Fruit fly (Drosophila melanogaster) whole organism, embryonic: ENCODE results near the gene CG32440.

Experiments
- Ada2b ChIP-seq: fragments of 200-800 bp; sonication (Bioruptor generic); IDR thresholded peaks from 2 replicates; pipeline ENCODE4 v1.3.6; 2022; ENCODE audit warnings: missing biosample characterization, missing genetic modification characterization
- Atf3 ChIP-seq: fragments of 200-800 bp; sonication (Bioruptor generic); optimal IDR thresholded peaks from 3 replicates; lab custom pipeline; 2016; ENCODE audit warnings: missing biosample characterization, missing genetic modification characterization
- B-H1 ChIP-seq: fragments of 200-800 bp; sonication (Bioruptor generic); IDR thresholded peaks from 3 replicates; pipeline ENCODE4 v1.3.6; 2022; ENCODE audit warnings: missing biosample characterization, missing genetic modification characterization
- Bgb ChIP-seq: fragments of 200-800 bp; sonication (Bioruptor generic); IDR thresholded peaks from 2 replicates; pipeline ENCODE4 v1.3.6; 2022; ENCODE audit warnings: missing biosample characterization, missing genetic modification characterization; ENCODE audit not compliant: partially characterized antibody
- Blimp-1 ChIP-seq: fragments of 200-800 bp; sonication (Bioruptor generic); optimal IDR thresholded peaks from 3 replicates; lab custom pipeline; 2018; ENCODE audit warnings: missing biosample characterization, missing genetic modification characterization, mild to moderate bottlenecking, moderate library complexity, missing genetic modification reagents
- CG10267 ChIP-seq: fragments of 200-800 bp; sonication (Bioruptor generic); optimal IDR thresholded peaks from 2 replicates; lab custom pipeline; 2018; ENCODE audit warnings: missing biosample characterization, mild to moderate bottlenecking, missing genetic modification characterization, moderate library complexity
- CG10274 ChIP-seq: fragments of 200-800 bp; sonication (Bioruptor generic); optimal IDR thresholded peaks from 3 replicates; lab custom pipeline; 2017; ENCODE audit warnings: missing biosample characterization, mild to moderate bottlenecking, missing genetic modification characterization
- CG10543 ChIP-seq: fragments of 200-800 bp; sonication (Bioruptor generic); optimal IDR thresholded peaks from 3 replicates; lab custom pipeline; 2017; ENCODE audit warnings: missing biosample characterization, mild to moderate bottlenecking, missing genetic modification characterization, moderate library complexity
- CG10979 ChIP-seq: fragments of 200-800 bp; sonication (Bioruptor generic); optimal IDR thresholded peaks from 2 replicates; lab custom pipeline; 2018; ENCODE audit warnings: missing biosample characterization, mild to moderate bottlenecking, missing genetic modification characterization, moderate library complexity
- CG11696 ChIP-seq: fragments of 200-800 bp; sonication (Bioruptor generic); IDR thresholded peaks from 2 replicates; pipeline ENCODE4 v1.3.6; 2022; ENCODE audit warnings: missing biosample characterization, missing genetic modification characterization
- CG12071 ChIP-seq: fragments of 200-800 bp; sonication (Bioruptor generic); optimal IDR thresholded peaks from 3 replicates; lab custom pipeline; 2018; ENCODE audit warnings: missing biosample characterization, mild to moderate bottlenecking, missing genetic modification characterization
- CG12219 ChIP-seq: fragments of 200-800 bp; sonication (Bioruptor generic); optimal IDR thresholded peaks from 3 replicates; lab custom pipeline; 2018; ENCODE audit warnings: missing biosample characterization, mild to moderate bottlenecking, missing genetic modification characterization
- CG13624 ChIP-seq: fragments of 200-800 bp; sonication (Bioruptor generic); optimal IDR thresholded peaks from 2 replicates; lab custom pipeline; 2016; ENCODE audit warnings: missing biosample characterization, missing genetic modification characterization
- CG16813 ChIP-seq: fragments of 200-800 bp; sonication (Bioruptor generic); IDR thresholded peaks from 3 replicates; pipeline ENCODE4 v1.3.6; 2022; ENCODE audit warnings: missing biosample characterization, missing genetic modification characterization; ENCODE audit not compliant: partially characterized antibody
- CG1832 ChIP-seq: fragments of 200-800 bp; sonication (Bioruptor generic); optimal IDR thresholded peaks from 2 replicates; lab custom pipeline; 2017; ENCODE audit warnings: missing biosample characterization, mild to moderate bottlenecking, missing genetic modification characterization, inconsistent platforms
- CG18619 ChIP-seq: fragments of 200-800 bp; sonication (Bioruptor generic); optimal IDR thresholded peaks from 3 replicates; lab custom pipeline; 2017; ENCODE audit warnings: missing biosample characterization, mild to moderate bottlenecking, missing genetic modification characterization
- CG18764 ChIP-seq: fragments of 200-800 bp; sonication (Bioruptor generic); optimal IDR thresholded peaks from 3 replicates; lab custom pipeline; 2016; ENCODE audit warnings: missing biosample characterization, missing genetic modification characterization
- CG2889 ChIP-seq: fragments of 200-800 bp; sonication (Bioruptor generic); IDR thresholded peaks from 3 replicates; pipeline ENCODE4 v1.3.6; 2022; ENCODE audit warnings: missing biosample characterization, missing genetic modification characterization
- CG3995 ChIP-seq: fragments of 200-800 bp; sonication (Bioruptor generic); optimal IDR thresholded peaks from 3 replicates; lab custom pipeline; 2016; ENCODE audit warnings: missing biosample characterization, missing genetic modification characterization
- CG43689 ChIP-seq: fragments of 200-800 bp; sonication (Bioruptor generic); IDR thresholded peaks from 2 replicates; pipeline ENCODE4 v1.3.6; 2022; ENCODE audit warnings: missing biosample characterization, missing genetic modification characterization
- CG4820 ChIP-seq: fragments of 200-800 bp; sonication (Bioruptor generic); optimal IDR thresholded peaks from 3 replicates; lab custom pipeline; 2016; ENCODE audit warnings: missing biosample characterization, missing genetic modification characterization
- CG6689 ChIP-seq: fragments of 200-800 bp; sonication (Bioruptor generic); IDR thresholded peaks from 2 replicates; pipeline ENCODE4 v1.3.6; 2022; ENCODE audit warnings: missing biosample characterization, missing genetic modification characterization
- CG8765 ChIP-seq: fragments of 200-800 bp; sonication (Bioruptor generic); IDR thresholded peaks from 2 replicates; pipeline ENCODE4 v1.3.6; 2022; ENCODE audit warnings: missing biosample characterization, missing genetic modification characterization
- CG9932 ChIP-seq: fragments of 200-800 bp; sonication (Bioruptor generic); IDR thresholded peaks from 2 replicates; pipeline ENCODE4 v1.3.6; 2022; ENCODE audit warnings: missing biosample characterization, missing genetic modification characterization
- CHES-1-like ChIP-seq: fragments of 200-800 bp; sonication (Bioruptor generic); optimal IDR thresholded peaks from 2 replicates; lab custom pipeline; 2016; ENCODE audit warnings: missing biosample characterization, missing genetic modification characterization
- CrebB ChIP-seq: fragments of 200-800 bp; sonication (Bioruptor generic); optimal IDR thresholded peaks from 3 replicates; lab custom pipeline; 2018; ENCODE audit warnings: missing biosample characterization, mild to moderate bottlenecking, missing genetic modification characterization
- D19A ChIP-seq: fragments of 200-800 bp; optimal IDR thresholded peaks from 3 replicates; lab custom pipeline; 2019; ENCODE audit warnings: missing biosample characterization, mild to moderate bottlenecking, missing genetic modification characterization, moderate library complexity
- Dad ChIP-seq: fragments of 200-800 bp; sonication (Bioruptor generic); optimal IDR thresholded peaks from 3 replicates; lab custom pipeline; 2016; ENCODE audit warnings: missing biosample characterization, missing genetic modification characterization
- Doc3 ChIP-seq: fragments of 200-800 bp; sonication (Bioruptor generic); IDR thresholded peaks from 3 replicates; pipeline ENCODE4 v1.3.6; 2022; ENCODE audit warnings: missing biosample characterization, missing genetic modification characterization; ENCODE audit not compliant: partially characterized antibody
- Dref ChIP-seq: fragments of 200-800 bp; sonication (Bioruptor generic); IDR thresholded peaks from 2 replicates; pipeline ENCODE4 v1.3.6; 2022; ENCODE audit warnings: missing biosample characterization, missing genetic modification characterization
- Drgx ChIP-seq: fragments of 200-800 bp; sonication (Bioruptor generic); IDR thresholded peaks from 2 replicates; pipeline ENCODE4 v1.3.6; 2022; ENCODE audit warnings: missing biosample characterization, missing genetic modification characterization
- Ets65A ChIP-seq: fragments of 200-800 bp; sonication (Bioruptor generic); peaks from one replicate; lab custom pipeline; 2016; ENCODE audit warnings: missing biosample characterization, missing genetic modification characterization
- HLH54F ChIP-seq: fragments of 200-800 bp; sonication (Bioruptor generic); optimal IDR thresholded peaks from 3 replicates; lab custom pipeline; 2016; ENCODE audit warnings: missing biosample characterization, missing genetic modification characterization
- Mrtf ChIP-seq: fragments of 200-800 bp; sonication (Bioruptor generic); IDR thresholded peaks from 3 replicates; pipeline ENCODE4 v1.3.6; 2022; ENCODE audit warnings: missing biosample characterization, missing genetic modification characterization
- Myb ChIP-seq: fragments of 200-800 bp; sonication (Bioruptor generic); optimal IDR thresholded peaks from 2 replicates; lab custom pipeline; 2016; ENCODE audit warnings: missing biosample characterization, missing genetic modification characterization
- Vsx1 ChIP-seq: fragments of 200-800 bp; sonication (Bioruptor generic); optimal IDR thresholded peaks from 2 replicates; lab custom pipeline; 2017; ENCODE audit warnings: missing biosample characterization, mild to moderate bottlenecking, missing genetic modification characterization, missing genetic modification reagents
- al ChIP-seq: fragments of 200-800 bp; sonication (Bioruptor generic); IDR thresholded peaks from 2 replicates; pipeline ENCODE4 v1.3.6; 2022; ENCODE audit warnings: missing biosample characterization, missing genetic modification characterization
- ap ChIP-seq: fragments of 200-800 bp; sonication (Bioruptor generic); IDR thresholded peaks from 2 replicates; pipeline ENCODE4 v1.3.6; 2022; ENCODE audit warnings: missing biosample characterization, missing genetic modification characterization
- ci ChIP-seq: fragments of 200-800 bp; sonication (Bioruptor generic); IDR thresholded peaks from 3 replicates; pipeline ENCODE4 v1.3.6; 2022; ENCODE audit warnings: missing biosample characterization, missing genetic modification characterization
- dmrt11E ChIP-seq: fragments of 200-800 bp; sonication (Bioruptor generic); optimal IDR thresholded peaks from 3 replicates; lab custom pipeline; 2018; ENCODE audit warnings: missing biosample characterization, mild to moderate bottlenecking, missing genetic modification characterization, moderate library complexity
- dysf ChIP-seq: fragments of 200-800 bp; sonication (Bioruptor generic); IDR thresholded peaks from 3 replicates; pipeline ENCODE4 v1.3.6; 2022; ENCODE audit warnings: missing biosample characterization, missing genetic modification characterization
- fru ChIP-seq: fragments of >200 bp; optimal IDR thresholded peaks from 2 replicates; lab custom pipeline; 2017
- gcm2 ChIP-seq: fragments of 200-800 bp; sonication (Bioruptor generic); optimal IDR thresholded peaks from 2 replicates; lab custom pipeline; 2016; ENCODE audit warnings: missing biosample characterization, missing genetic modification characterization
- knrl ChIP-seq: fragments of 200-800 bp; sonication (Bioruptor generic); IDR thresholded peaks from 3 replicates; pipeline ENCODE4 v1.3.6; 2022; ENCODE audit warnings: missing biosample characterization, missing genetic modification characterization; ENCODE audit not compliant: partially characterized antibody
- lbe ChIP-seq: fragments of 200-800 bp; sonication (Bioruptor generic); optimal IDR thresholded peaks from 2 replicates; lab custom pipeline; 2016; ENCODE audit warnings: missing biosample characterization, mild to moderate bottlenecking, missing genetic modification characterization
- nerfin-1 ChIP-seq: fragments of 200-800 bp; sonication (Bioruptor generic); optimal IDR thresholded peaks from 3 replicates; lab custom pipeline; 2019; ENCODE audit warnings: missing biosample characterization, mild to moderate bottlenecking, missing genetic modification characterization, moderate library complexity
- pb ChIP-seq: fragments of 200-800 bp; sonication (Bioruptor generic); optimal IDR thresholded peaks from 3 replicates; lab custom pipeline; 2016; ENCODE audit warnings: missing biosample characterization, missing genetic modification characterization
- shn ChIP-seq: fragments of 200-800 bp; sonication (Bioruptor generic); optimal IDR thresholded peaks from 3 replicates; lab custom pipeline; 2016; ENCODE audit warnings: missing biosample characterization, missing genetic modification characterization
- sug ChIP-seq: fragments of 200-800 bp; optimal IDR thresholded peaks from 2 replicates; lab custom pipeline; 2019; ENCODE audit warnings: missing biosample characterization, mild to moderate bottlenecking, missing genetic modification characterization, moderate library complexity
- usp ChIP-seq: fragments of >200 bp; optimal IDR thresholded peaks from 2 replicates; lab custom pipeline; 2017; ENCODE audit warnings: missing biosample characterization, missing genetic modification characterization
- wek ChIP-seq: fragments of 200-800 bp; sonication (Bioruptor generic); optimal IDR thresholded peaks from 3 replicates; lab custom pipeline; 2018; ENCODE audit warnings: missing biosample characterization, mild to moderate bottlenecking, missing genetic modification characterization, moderate library complexity

CG32440 gene

DNA sequence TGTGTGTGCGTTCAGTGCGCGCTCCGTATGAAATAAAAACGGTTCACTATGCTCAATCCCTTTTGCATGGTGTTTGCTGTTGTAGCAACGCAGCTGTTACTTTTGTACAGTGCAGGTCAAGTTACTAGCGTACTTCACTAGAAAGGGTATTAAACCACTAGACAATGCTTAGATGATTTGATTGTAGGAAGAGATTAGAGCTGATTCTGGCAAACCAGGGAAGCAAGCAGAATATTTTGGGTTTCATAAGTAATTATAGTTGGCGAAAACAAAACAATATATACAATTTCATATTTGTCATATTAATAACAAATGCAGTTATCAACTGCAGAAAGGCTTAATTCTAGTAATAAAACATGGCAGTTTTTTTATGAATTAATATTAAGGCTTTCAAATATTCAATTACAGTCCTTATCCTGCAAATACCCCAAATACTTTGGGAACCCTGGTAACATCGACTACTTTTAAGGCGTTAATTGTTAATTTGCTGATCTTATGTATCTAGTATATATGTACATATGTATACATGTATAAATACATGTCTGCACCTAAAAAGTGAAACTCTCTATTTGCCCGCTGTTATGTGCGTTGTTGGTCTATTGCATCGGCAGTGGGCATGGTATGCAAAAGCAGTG is 12.7 kb upstream of the CG32440 start (continued):
- no peak for TF ChIP-seq Doc3 (GFP tag; lab: Robert Waterston, UW)
- TF ChIP-seq CG1832 (GFP tag; lab: Kevin White, UChicago): no peak
- peak; percentile 47 for TF ChIP-seq CG4820 (GFP tag; lab: Kevin White, UChicago)
- TF ChIP-seq CG18619 (GFP tag; lab: Kevin White, UChicago): peak; percentile 41
- TF ChIP-seq CG10267: peak; percentile 47
- TF ChIP-seq Blimp-1 (GFP tag; lab: Kevin White, UChicago): no peak
- TF ChIP-seq Mrtf: no peak
- TF ChIP-seq knrl (GFP tag; lab: Robert Waterston, UW): no peak
- TF ChIP-seq Vsx1 (GFP tag; lab: Kevin White, UChicago): no peak
- TF ChIP-seq ap: no peak
- no peak for TF ChIP-seq CHES-1-like (GFP tag; lab: Kevin White, UChicago)
- TF ChIP-seq Ets65A (GFP tag; lab: Kevin White, UChicago): peak; percentile 96
- TF ChIP-seq CG13624: no peak
- TF ChIP-seq Atf3 (GFP tag; lab: Kevin White, UChicago): peak; percentile 24
- TF ChIP-seq CG11696: peak; percentile 92
- TF ChIP-seq CG10979: peak; percentile 40
- TF ChIP-seq D19A (tag; lab: Kevin White, UChicago): peak; percentile 81
- TF ChIP-seq wek (GFP tag; lab: Kevin White, UChicago): no peak
- TF ChIP-seq CG10543 (GFP tag; lab: Kevin White, UChicago): no peak
- TF ChIP-seq lbe (GFP tag; lab: Kevin White, UChicago): no peak
- TF ChIP-seq CG16813 (GFP tag; lab: Robert Waterston, UW): no peak
- TF ChIP-seq ci (GFP tag; lab: Robert Waterston, UW): peak; percentile 59; the same call in 2 of the 3 replicates
- no peak for TF ChIP-seq gcm2
- no peak for TF ChIP-seq CG3995 (GFP tag; lab: Kevin White, UChicago)
- TF ChIP-seq dysf (GFP tag; lab: Robert Waterston, UW): peak; percentile 37; the same call in 1 of the 3 replicates
- TF ChIP-seq pb: no peak
- TF ChIP-seq Bgb (GFP tag; lab: Robert Waterston, UW): no peak
- peak; percentile 30; the same call in 1 of the 2 replicates for TF ChIP-seq Ada2b
- no peak for TF ChIP-seq fru (lab: Kevin White, UChicago)
- no peak for TF ChIP-seq CG2889 (GFP tag; lab: Robert Waterston, UW)
- no peak for TF ChIP-seq nerfin-1 (tag; lab: Kevin White, UChicago)
- TF ChIP-seq CrebB (tag; lab: Kevin White, UChicago): no peak
- TF ChIP-seq Drgx (GFP tag; lab: Robert Waterston, UW): peak; percentile 45; the same call in 1 of the 2 replicates
- no peak; the same call in 2 of the 3 replicates for TF ChIP-seq B-H1 (GFP tag; lab: Robert Waterston, UW)
- peak; percentile 18 for TF ChIP-seq HLH54F
- TF ChIP-seq CG12071 (GFP tag; lab: Kevin White, UChicago): peak; percentile 24
- TF ChIP-seq CG9932: 0 out of 2 replicates have a peak, but pooled peaks have one; percentile 9
- peak; percentile 14 for TF ChIP-seq Dad (GFP tag; lab: Kevin White, UChicago)
- no peak for TF ChIP-seq CG10274 (GFP tag; lab: Kevin White, UChicago)
- TF ChIP-seq usp (GFP tag; lab: Kevin White, UChicago): no peak
- no peak for TF ChIP-seq Myb
- TF ChIP-seq CG12219 (GFP tag; lab: Kevin White, UChicago): peak; percentile 9
- TF ChIP-seq CG18764: peak; percentile 23
- TF ChIP-seq CG43689 (GFP tag; lab: Robert Waterston, UW): 0 out of 2 replicates have a peak, but pooled peaks have one; percentile 12
- no peak for TF ChIP-seq al
- no peak for TF ChIP-seq Dref
- TF ChIP-seq shn (GFP tag; lab: Kevin White, UChicago): peak; percentile 21
- TF ChIP-seq sug (tag; lab: Kevin White, UChicago): no peak
- TF ChIP-seq dmrt11E: peak; percentile 7
- TF ChIP-seq CG6689 (GFP tag; lab: Robert Waterston, UW): peak; percentile 35; the same call in 1 of the 2 replicates
- TF ChIP-seq CG8765 (GFP tag; lab: Robert Waterston, UW): no peak
